Worm (Caenorhabditis elegans): ENCODE data around the gene D2062.13.

- TF ChIP-seq med-1 (GFP tag; optimal IDR thresholded peaks at IDR 0.05; ENCODE audit: insufficient read depth) (no peak), ref-1 (GFP tag; conservative IDR thresholded peaks at IDR 0.05) (no peak)
Measured at ce11 chrII:2656606-2657005, 44.2 kb downstream of the D2062.13 start, which contains the start of gene sri-47.

Measured in whole organism, midembryonic.